Fruit fly (Drosophila melanogaster) whole organism, prepupa: ENCODE measurements around the gene ens.

Source experiments
- CG11902 ChIP-seq: fragments of 200-800 bp; sonication (Bioruptor generic); optimal IDR thresholded peaks from 3 replicates; lab custom pipeline; 2016; ENCODE audit warnings: missing biosample characterization, missing genetic modification characterization
- CG15336 ChIP-seq: fragments of 200-800 bp; sonication (Bioruptor generic); IDR thresholded peaks from 2 replicates; pipeline ENCODE4 v1.3.6; 2022; ENCODE audit warnings: missing biosample characterization, missing genetic modification characterization
- CG6163 ChIP-seq: fragments of 200-800 bp; sonication (Bioruptor generic); IDR thresholded peaks from 3 replicates; pipeline ENCODE4 v1.3.6; 2022; ENCODE audit warnings: missing biosample characterization, missing genetic modification characterization
- CG8119 ChIP-seq: fragments of 200-800 bp; sonication (Bioruptor generic); IDR thresholded peaks from 3 replicates; pipeline ENCODE4 v1.3.6; 2022; ENCODE audit warnings: missing biosample characterization, missing genetic modification characterization
- CG8632 ChIP-seq: fragments of 200-800 bp; sonication (Bioruptor generic); optimal IDR thresholded peaks from 3 replicates; lab custom pipeline; 2016; ENCODE audit warnings: missing biosample characterization, missing genetic modification characterization
- CG9139 ChIP-seq: fragments of 200-800 bp; sonication (Bioruptor generic); optimal IDR thresholded peaks from 3 replicates; lab custom pipeline; 2017; ENCODE audit warnings: missing biosample characterization, mild to moderate bottlenecking, missing genetic modification characterization
- Eip75B ChIP-seq: fragments of 200-800 bp; sonication (Bioruptor generic); optimal IDR thresholded peaks from 3 replicates; lab custom pipeline; 2016; ENCODE audit warnings: missing biosample characterization, missing genetic modification characterization
- Eip93F ChIP-seq: fragments of 200-800 bp; sonication (Bioruptor generic); optimal IDR thresholded peaks from 2 replicates; lab custom pipeline; 2016; ENCODE audit warnings: missing biosample characterization, mild to moderate bottlenecking, missing genetic modification characterization
- Hr38 ChIP-seq: sonication (Bioruptor generic); optimal IDR thresholded peaks from 2 replicates; lab custom pipeline; 2016; ENCODE audit warnings: missing biosample characterization, missing genetic modification characterization
- OdsH ChIP-seq: fragments of 200-800 bp; sonication (Bioruptor generic); optimal IDR thresholded peaks from 3 replicates; lab custom pipeline; 2016; ENCODE audit warnings: missing biosample characterization, missing genetic modification characterization
- Sox102F ChIP-seq: fragments of 200-800 bp; sonication (Bioruptor generic); optimal IDR thresholded peaks from 2 replicates; lab custom pipeline; 2016; ENCODE audit warnings: missing biosample characterization, mild to moderate bottlenecking, missing genetic modification characterization
- achi ChIP-seq: fragments of 200-800 bp; sonication (Bioruptor generic); optimal IDR thresholded peaks from 3 replicates; lab custom pipeline; 2016; ENCODE audit warnings: missing biosample characterization, missing genetic modification characterization
- salr ChIP-seq, 2 experiments: fragments of 200-800 bp; sonication (Bioruptor generic); optimal IDR thresholded peaks; 3 replicates each; lab custom pipeline; 2016 to 2018; ENCODE audit warnings: missing biosample characterization in 2 of 2, missing genetic modification characterization in 2 of 2, mild to moderate bottlenecking in 1 of 2

- TF ChIP-seq achi = no peak
- no peak for TF ChIP-seq Eip93F (GFP tag; lab: Kevin White, UChicago)
- TF ChIP-seq CG15336 (GFP tag; lab: Robert Waterston, UW) = no peak
- TF ChIP-seq Hr38 (GFP tag; lab: Kevin White, UChicago) = no peak
- no peak for TF ChIP-seq Eip75B (GFP tag; lab: Kevin White, UChicago)
- TF ChIP-seq salr (GFP tag; optimal IDR thresholded peaks at IDR 0.05; lab: Kevin White, UChicago) = no peak
- TF ChIP-seq CG8632 (GFP tag; lab: Kevin White, UChicago) = no peak
- no peak for TF ChIP-seq CG9139
- TF ChIP-seq OdsH (GFP tag; lab: Kevin White, UChicago) = no peak
- 0 out of 3 replicates have a peak, but pooled peaks have one; percentile 32 for TF ChIP-seq CG6163 (GFP tag; lab: Robert Waterston, UW)
- TF ChIP-seq CG8119 (GFP tag; lab: Robert Waterston, UW) = no peak
- TF ChIP-seq Sox102F (GFP tag; lab: Kevin White, UChicago) = no peak
- no peak for TF ChIP-seq CG11902 (GFP tag; lab: Kevin White, UChicago)
Measured at dm6 chr3L:4103258-4104247, 30.8 kb downstream of the ens start, which contains the start of gene Fit1.
